Worm (Caenorhabditis elegans): ENCODE results near the gene sru-26.
"Not testable (repeated sequence)": the region's sequence is repeated elsewhere in the genome, so short reads cannot be mapped to it uniquely, and the experiment has no call there.

DNA sequence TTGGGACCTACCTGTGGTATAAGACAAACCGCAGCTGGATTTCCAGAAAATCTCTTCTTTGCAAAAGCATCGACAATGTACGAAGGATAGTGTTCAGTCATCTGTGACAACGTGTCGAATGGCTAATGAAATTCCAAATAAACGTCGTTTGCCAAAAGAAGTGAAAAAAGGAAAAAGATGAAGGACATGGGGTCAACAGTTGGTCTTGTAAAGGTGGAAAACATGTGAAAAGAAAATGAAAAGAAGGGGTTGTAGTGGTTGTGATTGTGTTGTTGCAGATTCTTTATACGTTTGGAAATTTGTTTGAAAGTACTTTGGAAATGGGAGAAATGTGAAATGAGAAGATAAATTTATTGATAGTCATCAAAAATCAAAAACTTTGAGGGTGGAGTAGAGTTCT lies 10.4 kb upstream of the sru-26 start, which contains the start of gene T04A11.1:
- TF ChIP-seq nhr-11 (tag; optimal IDR thresholded peaks at IDR 0.05); unc-130 (GFP tag; optimal IDR thresholded peaks at IDR 0.05); rbr-2 (tag; optimal IDR thresholded peaks at IDR 0.05); lin-13 (GFP tag; optimal IDR thresholded peaks at IDR 0.05); mdt-29 (GFP tag; IDR thresholded peaks at IDR 0.05); ceh-82 (tag; optimal IDR thresholded peaks at IDR 0.05); lsy-2 (tag; optimal IDR thresholded peaks at IDR 0.05); ceh-20 (GFP tag; IDR thresholded peaks at IDR 0.05); mep-1 (tag; optimal IDR thresholded peaks at IDR 0.05); R02D3.7 (tag; optimal IDR thresholded peaks at IDR 0.05); unc-62 (GFP tag; optimal IDR thresholded peaks at IDR 0.05 in 1 of 2); unc-62 (tag; optimal IDR thresholded peaks at IDR 0.05); F49E8.2 (tag; optimal IDR thresholded peaks at IDR 0.05; ENCODE audit: borderline replicate concordance); mdl-1 (tag; optimal IDR thresholded peaks at IDR 0.05); ces-1 (GFP tag; optimal IDR thresholded peaks at IDR 0.05): not testable (repeated sequence)
